ENCODE assay signal across 2 worm cellular contexts in the genomic region with DNA sequence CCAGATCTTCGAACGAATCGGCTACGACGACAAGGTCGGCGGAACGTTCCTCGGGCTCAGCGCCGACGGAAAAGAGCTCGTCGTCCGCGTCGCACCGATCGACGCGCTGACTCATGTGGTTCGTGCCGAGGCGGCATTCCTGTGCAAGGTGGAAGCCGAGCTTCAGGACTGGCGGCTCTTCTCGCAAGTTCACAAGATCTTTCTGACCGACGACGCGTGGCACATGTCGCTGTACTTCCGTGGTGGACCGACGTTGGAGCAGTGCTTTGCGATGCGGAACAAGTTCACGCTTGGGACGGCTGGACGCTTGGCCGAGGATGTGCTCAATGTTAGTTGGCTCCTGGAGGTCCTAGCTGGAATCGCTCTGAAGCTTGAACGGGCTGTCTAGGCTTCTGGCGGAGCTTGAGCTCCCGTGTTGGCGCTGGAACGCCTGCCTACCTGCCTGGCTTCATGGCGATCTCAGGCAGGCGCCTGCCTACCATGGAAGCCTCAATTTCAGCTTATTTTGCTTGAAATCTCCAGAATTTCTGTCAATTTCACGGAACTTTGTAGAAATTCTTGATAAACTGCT.
TF ChIP-seq lines count a peak whose summit lies in the region.

No protein-coding gene starts in this region.

TF ChIP-seq in whole organism, L4 larva, 104 proteins besides CTCF, POLR2A, EP300 and RAD21:
- TF ChIP-seq vab-7 (GFP tag; IDR thresholded peaks at IDR 0.05; lab: Robert Waterston, UW), result no peak
- TF ChIP-seq dmd-9 (GFP tag; IDR thresholded peaks at IDR 0.05; lab: Robert Waterston, UW), result no peak
- TF ChIP-seq set-16 (GFP tag; IDR thresholded peaks at IDR 0.05; lab: Robert Waterston, UW), result peak; percentile 88
- TF ChIP-seq sdz-12 (GFP tag; optimal IDR thresholded peaks at IDR 0.05; lab: Kevin White, UChicago), result no peak
- TF ChIP-seq lin-13 (GFP tag; optimal IDR thresholded peaks at IDR 0.05; lab: Kevin White, UChicago), result no peak
- peak; percentile 77 for TF ChIP-seq aha-1 (tag; lab: Kevin White, UChicago)
- no peak for TF ChIP-seq nhr-77 (tag; optimal IDR thresholded peaks at IDR 0.05; lab: Kevin White, UChicago)
- no peak for TF ChIP-seq F10B5.3 (tag; optimal IDR thresholded peaks at IDR 0.05; lab: Kevin White, UChicago)
- no peak for TF ChIP-seq nhr-237 (tag; optimal IDR thresholded peaks at IDR 0.05; lab: Kevin White, UChicago)
- TF ChIP-seq skn-1 (tag; optimal IDR thresholded peaks at IDR 0.05; lab: Kevin White, UChicago), result no peak

TF ChIP-seq in whole organism, young adult, 124 proteins besides CTCF, POLR2A, EP300 and RAD21:
- TF ChIP-seq nfyb-1 (GFP tag; IDR thresholded peaks at IDR 0.05; lab: Robert Waterston, UW) (no peak), dox-1 (GFP tag; IDR thresholded peaks at IDR 0.05; lab: Robert Waterston, UW) (0 out of 2 replicates have a peak, but pooled peaks have one; percentile 7), B0035.1 (tag; optimal IDR thresholded peaks at IDR 0.05; lab: Kevin White, UChicago) (no peak), egrh-3 (GFP tag; IDR thresholded peaks at IDR 0.05; lab: Robert Waterston, UW) (peak; percentile 55; the same call in 1 of the 2 replicates), zfh-2 (GFP tag; conservative IDR thresholded peaks at IDR 0.05; lab: Robert Waterston, UW) (peak; percentile 73)
